Worm (Caenorhabditis elegans): Measurements from ENCODE around the gene col-110.

DNA sequence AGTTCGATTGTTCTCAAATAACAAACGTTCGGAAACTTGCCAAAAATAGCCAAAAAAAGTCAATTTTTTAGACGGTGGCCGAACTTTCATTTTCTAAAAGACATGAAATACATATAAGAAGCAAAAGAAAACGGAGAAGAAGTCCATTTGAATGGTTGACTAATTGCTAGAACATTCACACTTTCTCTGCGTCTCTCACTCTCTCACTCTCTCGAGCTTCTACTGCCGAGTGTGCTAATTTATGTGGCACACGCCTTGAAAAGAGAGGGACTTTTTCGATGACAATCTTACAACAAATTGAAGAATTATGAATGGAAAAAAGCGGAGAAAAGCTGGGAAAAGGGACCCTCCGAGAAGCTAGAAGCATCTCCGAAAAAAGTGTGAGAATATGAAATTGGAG lies 35.4 kb downstream of the col-110 start:
- TF ChIP-seq cog-1 (tag; optimal IDR thresholded peaks at IDR 0.05) (no peak), tab-1 (GFP tag; IDR thresholded peaks at IDR 0.05) (no peak), flt-1 (GFP tag; IDR thresholded peaks at IDR 0.05) (no peak), ztf-29 (GFP tag; IDR thresholded peaks at IDR 0.05) (no peak), ztf-23 (GFP tag; IDR thresholded peaks at IDR 0.05) (no peak), klf-2 (GFP tag; conservative IDR thresholded peaks at IDR 0.05) (no peak), med-1 (GFP tag; optimal IDR thresholded peaks at IDR 0.05; ENCODE audit: insufficient read depth) (no peak)
